Worm (Caenorhabditis elegans): ENCODE measurements around the gene tbx-11.

tbx-11 gene

DNA sequence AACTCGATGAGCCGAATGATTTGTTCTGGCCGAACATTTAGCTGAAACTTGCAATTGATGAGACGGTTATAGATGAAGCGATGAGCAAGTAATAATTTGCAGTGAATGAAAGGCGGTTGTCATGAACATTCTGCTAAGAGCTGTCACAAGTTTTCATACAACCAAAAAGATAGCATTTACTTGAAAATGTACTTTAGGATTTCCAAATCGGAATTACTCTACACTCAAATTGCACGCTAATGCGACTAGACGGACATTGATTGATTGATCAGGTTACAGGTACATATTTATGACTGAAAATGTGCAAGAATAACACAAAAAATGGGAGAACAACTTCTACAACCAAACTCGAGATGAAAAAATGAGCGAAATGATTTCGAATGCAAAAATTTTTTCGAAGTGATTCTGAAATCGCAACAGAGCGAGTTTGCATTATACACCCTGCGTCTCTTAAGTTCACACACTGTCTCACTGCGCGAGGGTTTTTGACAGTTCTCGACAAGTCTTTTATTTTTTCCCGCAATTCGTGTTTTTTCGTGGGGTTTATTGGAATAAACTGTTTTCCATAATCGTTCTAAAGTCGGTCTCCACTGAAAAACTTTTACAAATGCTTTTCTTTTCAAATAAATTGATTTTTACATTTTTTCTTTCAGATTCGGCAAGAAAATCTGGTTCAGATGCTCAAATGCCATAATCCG is 27.1 kb downstream of the tbx-11 start, which contains the start of the genes npp-10 and cyk-3:
TSS of gene npp-10 (minus strand) at position 51 of the 698 bp plus-strand sequence.
TSS of gene cyk-3 (plus strand) at position 648 of the 698 bp plus-strand sequence.
- TF ChIP-seq unc-62 (GFP tag; optimal IDR thresholded peaks at IDR 0.05) = no peak

ce11 chrIII:6011310-6011709 is 35.5 kb downstream of the tbx-11 start:
- TF ChIP-seq unc-62 (GFP tag; optimal IDR thresholded peaks at IDR 0.05) = no peak

DNA sequence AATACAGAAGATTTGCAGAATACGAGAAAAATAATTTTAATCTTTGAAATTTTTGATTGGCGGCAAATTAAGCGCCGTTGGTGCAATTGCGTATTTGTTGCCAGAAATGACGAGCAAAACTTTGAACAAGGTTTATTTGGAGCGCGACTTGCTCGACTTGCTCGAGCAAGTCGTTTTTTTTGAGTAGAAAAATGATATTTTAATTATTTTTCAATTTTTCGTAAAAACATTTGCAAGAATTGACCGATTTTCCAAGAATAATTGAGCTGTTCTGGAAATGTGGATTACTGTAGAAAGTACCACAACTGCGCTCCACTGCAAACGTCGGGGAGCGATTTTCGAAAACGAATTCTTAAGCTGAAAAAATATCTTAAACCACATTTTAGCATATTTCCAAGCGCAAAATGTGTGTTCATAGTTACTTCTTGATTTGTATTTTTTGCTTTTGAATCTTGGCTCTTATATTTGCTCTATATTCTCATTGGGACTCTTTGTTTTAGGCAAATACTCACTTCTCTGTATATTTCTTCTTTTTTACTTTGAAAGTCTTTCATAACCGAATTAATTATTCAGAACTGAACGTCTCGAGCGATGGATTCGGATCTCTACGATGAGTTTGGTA is 37.7 kb downstream of the tbx-11 start, which contains the start of the genes gcna-1 and eftu-2:
TSS of gene gcna-1 (minus strand) at position 96 of the 622 bp plus-strand sequence.
TSS of gene eftu-2 (plus strand) at position 572 of the 622 bp plus-strand sequence.
- TF ChIP-seq unc-62 (GFP tag; optimal IDR thresholded peaks at IDR 0.05) = no peak

ce11 chrIII:6006453-6006852 is 40.3 kb downstream of the tbx-11 start:
- no peak for TF ChIP-seq unc-62 (GFP tag; optimal IDR thresholded peaks at IDR 0.05)

DNA sequence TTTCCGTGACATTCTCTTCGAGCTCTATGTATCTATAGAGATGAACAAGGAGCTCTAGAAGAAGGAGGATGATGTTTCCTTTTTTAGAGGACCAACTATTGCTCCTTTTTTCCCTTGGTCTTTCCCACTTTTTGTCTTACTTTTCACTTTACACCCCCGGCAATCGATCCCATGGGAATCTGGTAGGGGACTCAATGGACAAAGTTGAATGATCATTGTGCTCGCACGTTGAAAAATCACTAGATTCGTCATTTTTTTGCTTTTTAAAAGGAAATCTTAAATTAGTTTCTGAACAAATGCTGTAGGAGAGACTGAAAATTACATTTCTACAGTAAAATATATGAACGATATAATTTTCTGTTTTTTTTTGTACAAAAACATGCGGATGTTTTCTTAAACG is 44.8 kb downstream of the tbx-11 start:
- TF ChIP-seq unc-62 (GFP tag; optimal IDR thresholded peaks at IDR 0.05) = no peak

DNA sequence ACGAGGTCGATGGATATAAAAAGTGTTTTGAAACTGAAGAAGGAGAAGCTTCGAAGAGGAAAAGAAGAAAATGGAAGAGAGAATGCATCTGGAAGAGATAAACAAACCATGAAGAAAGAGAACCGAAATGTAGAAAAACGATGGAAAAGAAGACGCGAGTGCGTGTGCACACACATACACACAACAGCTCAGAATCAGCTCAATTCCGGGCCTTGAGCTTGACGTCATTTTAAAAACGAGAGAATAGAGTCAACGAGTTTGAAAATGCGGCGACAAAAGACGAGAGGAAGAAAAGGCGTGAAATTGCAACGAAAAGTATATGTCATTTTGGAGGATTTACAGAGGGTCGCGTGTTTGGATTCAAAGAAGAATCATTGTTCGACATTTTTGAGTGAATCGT is 47.2 kb downstream of the tbx-11 start:
- TF ChIP-seq unc-62 (GFP tag; optimal IDR thresholded peaks at IDR 0.05) = no peak

ce11 chrIII:5998640-5999039 is 48.1 kb downstream of the tbx-11 start:
- no peak for TF ChIP-seq unc-62 (GFP tag; optimal IDR thresholded peaks at IDR 0.05)
